Fruit fly (Drosophila melanogaster) whole organism, embryonic: ENCODE results near the gene CG32712.

Source experiments
- Ada2b ChIP-seq: fragments of 200-800 bp; sonication (Bioruptor generic); IDR thresholded peaks from 2 replicates; pipeline ENCODE4 v1.3.6; 2022; ENCODE audit warnings: missing biosample characterization, missing genetic modification characterization
- Asciz ChIP-seq: fragments of 200-800 bp; sonication (Bioruptor generic); optimal IDR thresholded peaks from 2 replicates; lab custom pipeline; 2017; ENCODE audit warnings: missing biosample characterization, mild to moderate bottlenecking, missing genetic modification characterization, missing genetic modification reagents
- CG10209 ChIP-seq: fragments of 200-800 bp; sonication (Bioruptor generic); optimal IDR thresholded peaks from 3 replicates; lab custom pipeline; 2017; ENCODE audit warnings: missing biosample characterization, mild to moderate bottlenecking, missing genetic modification characterization, missing genetic modification reagents
- CG11093 ChIP-seq: fragments of 200-800 bp; sonication (Bioruptor generic); IDR thresholded peaks from 3 replicates; pipeline ENCODE4 v1.3.6; 2022; ENCODE audit warnings: missing biosample characterization, missing genetic modification characterization
- CG12299 ChIP-seq: fragments of 200-800 bp; sonication (Bioruptor generic); optimal IDR thresholded peaks from 2 replicates; lab custom pipeline; 2018; ENCODE audit warnings: missing biosample characterization, mild to moderate bottlenecking, missing genetic modification characterization
- CG13123 ChIP-seq: fragments of 200-800 bp; sonication (Bioruptor generic); optimal IDR thresholded peaks from 2 replicates; lab custom pipeline; 2016; ENCODE audit warnings: missing biosample characterization, missing genetic modification characterization
- CG16863 ChIP-seq: fragments of 200-800 bp; sonication (Bioruptor generic); optimal IDR thresholded peaks from 3 replicates; lab custom pipeline; 2016; ENCODE audit warnings: missing biosample characterization, missing genetic modification characterization
- CG17829 ChIP-seq: fragments of 200-800 bp; optimal IDR thresholded peaks from 2 replicates; lab custom pipeline; 2019; ENCODE audit warnings: missing biosample characterization, mild to moderate bottlenecking, missing genetic modification characterization, moderate library complexity
- CG32767 ChIP-seq: fragments of 200-800 bp; sonication (Bioruptor generic); IDR thresholded peaks from 2 replicates; pipeline ENCODE4 v1.3.6; 2022; ENCODE audit warnings: missing biosample characterization, missing genetic modification characterization
- CG33557 ChIP-seq: fragments of 200-800 bp; sonication (Bioruptor generic); optimal IDR thresholded peaks from 2 replicates; lab custom pipeline; 2019; ENCODE audit warnings: missing biosample characterization, mild to moderate bottlenecking, missing genetic modification characterization, moderate library complexity
- CG3995 ChIP-seq: fragments of 200-800 bp; sonication (Bioruptor generic); optimal IDR thresholded peaks from 3 replicates; lab custom pipeline; 2016; ENCODE audit warnings: missing biosample characterization, missing genetic modification characterization
- CG4820 ChIP-seq: fragments of 200-800 bp; sonication (Bioruptor generic); optimal IDR thresholded peaks from 3 replicates; lab custom pipeline; 2016; ENCODE audit warnings: missing biosample characterization, missing genetic modification characterization
- CG7357 ChIP-seq: fragments of 200-800 bp; sonication (Bioruptor generic); IDR thresholded peaks from 3 replicates; pipeline ENCODE4 v1.3.6; 2022; ENCODE audit warnings: missing biosample characterization, missing genetic modification characterization
- CG8281 ChIP-seq: fragments of 200-800 bp; sonication (Bioruptor generic); optimal IDR thresholded peaks from 2 replicates; lab custom pipeline; 2018; ENCODE audit warnings: missing biosample characterization, mild to moderate bottlenecking, missing genetic modification characterization, moderate library complexity
- CG9437 ChIP-seq: fragments of 200-800 bp; sonication (Bioruptor generic); optimal IDR thresholded peaks from 2 replicates; lab custom pipeline; 2018; ENCODE audit warnings: missing biosample characterization, mild to moderate bottlenecking, missing genetic modification characterization
- CG9727 ChIP-seq: fragments of 200-800 bp; sonication (Bioruptor generic); optimal IDR thresholded peaks from 3 replicates; lab custom pipeline; 2017; ENCODE audit warnings: missing biosample characterization, mild to moderate bottlenecking, missing genetic modification characterization
- CG9817 ChIP-seq: fragments of 200-800 bp; sonication (Bioruptor generic); optimal IDR thresholded peaks from 2 replicates; lab custom pipeline; 2018; ENCODE audit warnings: missing biosample characterization, mild to moderate bottlenecking, missing genetic modification characterization, moderate library complexity
- CG9932 ChIP-seq: fragments of 200-800 bp; sonication (Bioruptor generic); IDR thresholded peaks from 2 replicates; pipeline ENCODE4 v1.3.6; 2022; ENCODE audit warnings: missing biosample characterization, missing genetic modification characterization
- Dip2 ChIP-seq: fragments of 200-800 bp; sonication (Bioruptor generic); IDR thresholded peaks from 2 replicates; pipeline ENCODE4 v1.3.6; 2022; ENCODE audit warnings: missing biosample characterization, missing genetic modification characterization
- Doc3 ChIP-seq: fragments of 200-800 bp; sonication (Bioruptor generic); IDR thresholded peaks from 3 replicates; pipeline ENCODE4 v1.3.6; 2022; ENCODE audit warnings: missing biosample characterization, missing genetic modification characterization; ENCODE audit not compliant: partially characterized antibody
- Fer1 ChIP-seq: fragments of 200-800 bp; sonication (Bioruptor generic); optimal IDR thresholded peaks from 2 replicates; lab custom pipeline; 2017; ENCODE audit warnings: missing biosample characterization, mild to moderate bottlenecking, missing genetic modification characterization
- H15 ChIP-seq: fragments of 200-800 bp; sonication (Bioruptor generic); IDR thresholded peaks from 3 replicates; pipeline ENCODE4 v1.3.6; 2022; ENCODE audit warnings: missing biosample characterization, missing genetic modification characterization
- HLH3B ChIP-seq: fragments of 200-800 bp; sonication (Bioruptor generic); IDR thresholded peaks from 2 replicates; pipeline ENCODE4 v1.3.6; 2022; ENCODE audit warnings: missing biosample characterization, missing genetic modification characterization
- HLHmδ ChIP-seq: fragments of 200-800 bp; sonication (Bioruptor generic); optimal IDR thresholded peaks from 2 replicates; lab custom pipeline; 2018; ENCODE audit warnings: missing biosample characterization, mild to moderate bottlenecking, missing genetic modification characterization, moderate library complexity
- Hr78 ChIP-seq, 2 experiments: fragments of 200-800 bp in 1 of 2; fragments of >200 bp in 1 of 2; sonication (Bioruptor generic) in 1 of 2; optimal IDR thresholded peaks; 2 replicates each; lab custom pipeline; 2017 to 2019; ENCODE audit warnings: missing biosample characterization in 2 of 2, missing genetic modification characterization in 2 of 2, mild to moderate bottlenecking in 1 of 2, moderate library complexity in 1 of 2
- Mad ChIP-seq: fragments of 200-800 bp; sonication (Bioruptor generic); optimal IDR thresholded peaks from 2 replicates; lab custom pipeline; 2016; ENCODE audit warnings: missing biosample characterization, missing genetic modification characterization
- Mrtf ChIP-seq: fragments of 200-800 bp; sonication (Bioruptor generic); IDR thresholded peaks from 3 replicates; pipeline ENCODE4 v1.3.6; 2022; ENCODE audit warnings: missing biosample characterization, missing genetic modification characterization
- NK7.1 ChIP-seq: fragments of 200-800 bp; sonication (Bioruptor generic); optimal IDR thresholded peaks from 3 replicates; lab custom pipeline; 2016; ENCODE audit warnings: missing biosample characterization, missing genetic modification characterization
- Ravus ChIP-seq: fragments of 200-800 bp; sonication (Bioruptor generic); IDR thresholded peaks from 2 replicates; pipeline ENCODE4 v1.3.6; 2022; ENCODE audit warnings: missing biosample characterization, missing genetic modification characterization
- Spps ChIP-seq: fragments of 200-800 bp; sonication (Bioruptor generic); optimal IDR thresholded peaks from 2 replicates; lab custom pipeline; 2018; ENCODE audit warnings: missing biosample characterization, mild to moderate bottlenecking, missing genetic modification characterization
- YL-1 ChIP-seq: fragments of 200-800 bp; sonication (Bioruptor generic); optimal IDR thresholded peaks from 3 replicates; lab custom pipeline; 2017; ENCODE audit warnings: missing biosample characterization, mild to moderate bottlenecking, missing genetic modification characterization
- ara ChIP-seq: fragments of 200-800 bp; sonication (Bioruptor generic); IDR thresholded peaks from 2 replicates; pipeline ENCODE4 v1.3.6; 2022; ENCODE audit warnings: missing biosample characterization, missing genetic modification characterization
- bab2 ChIP-seq: fragments of 200-800 bp; sonication (Bioruptor generic); optimal IDR thresholded peaks from 2 replicates; lab custom pipeline; 2016; ENCODE audit warnings: missing biosample characterization, missing genetic modification characterization
- bbx ChIP-seq: fragments of 200-800 bp; sonication (Bioruptor generic); IDR thresholded peaks from 2 replicates; pipeline ENCODE4 v1.3.6; 2022; ENCODE audit warnings: missing biosample characterization, missing genetic modification characterization; ENCODE audit not compliant: partially characterized antibody
- bigmax ChIP-seq: fragments of 200-800 bp; sonication (Bioruptor generic); optimal IDR thresholded peaks from 2 replicates; lab custom pipeline; 2018; ENCODE audit warnings: missing biosample characterization, mild to moderate bottlenecking, missing genetic modification characterization
- chif ChIP-seq, 2 experiments: fragments of 200-800 bp; sonication (Bioruptor generic); optimal IDR thresholded peaks; 3 replicates each; lab custom pipeline; 2016; ENCODE audit warnings: missing biosample characterization in 2 of 2, missing genetic modification characterization in 2 of 2
- chm ChIP-seq: fragments of 200-800 bp; sonication (Bioruptor generic); IDR thresholded peaks from 2 replicates; pipeline ENCODE4 v1.3.6; 2022; ENCODE audit warnings: missing biosample characterization, missing genetic modification characterization
- crc ChIP-seq: fragments of 200-800 bp; sonication (Bioruptor generic); optimal IDR thresholded peaks from 2 replicates; lab custom pipeline; 2016; ENCODE audit warnings: missing biosample characterization, missing genetic modification characterization
- dati ChIP-seq: fragments of 200-800 bp; sonication (Bioruptor generic); IDR thresholded peaks from 2 replicates; pipeline ENCODE4 v1.3.6; 2022; ENCODE audit warnings: missing biosample characterization, missing genetic modification characterization
- disco-r ChIP-seq: fragments of 200-800 bp; sonication (Bioruptor generic); optimal IDR thresholded peaks from 2 replicates; lab custom pipeline; 2016; ENCODE audit warnings: missing biosample characterization, missing genetic modification characterization
- dpn ChIP-seq, 2 experiments: fragments of 200-800 bp; sonication (Bioruptor generic); optimal IDR thresholded peaks; 3 replicates each; lab custom pipeline; 2016; ENCODE audit warnings: missing biosample characterization in 2 of 2, missing genetic modification characterization in 2 of 2
- fd64A ChIP-seq: fragments of 200-800 bp; sonication (Bioruptor generic); optimal IDR thresholded peaks from 3 replicates; lab custom pipeline; 2018; ENCODE audit warnings: missing biosample characterization, mild to moderate bottlenecking, missing genetic modification characterization
- fru ChIP-seq: fragments of >200 bp; optimal IDR thresholded peaks from 2 replicates; lab custom pipeline; 2017
- kni ChIP-seq: fragments of 200-800 bp; sonication (Bioruptor generic); optimal IDR thresholded peaks from 3 replicates; lab custom pipeline; 2017; ENCODE audit warnings: mild to moderate bottlenecking, missing biosample characterization, missing genetic modification reagents, missing genetic modification characterization
- otp ChIP-seq: fragments of 200-800 bp; sonication (Bioruptor generic); IDR thresholded peaks from 3 replicates; pipeline ENCODE4, ENCODE4 v1.3.6; 2022; ENCODE audit warnings: missing biosample characterization, missing genetic modification characterization
- phol ChIP-seq: fragments of 200-800 bp; sonication (Bioruptor generic); optimal IDR thresholded peaks from 3 replicates; lab custom pipeline; 2018; ENCODE audit warnings: missing biosample characterization, mild to moderate bottlenecking, missing genetic modification characterization, moderate library complexity
- sd ChIP-seq: fragments of 200-800 bp; sonication (Bioruptor generic); optimal IDR thresholded peaks from 3 replicates; lab custom pipeline; 2018; ENCODE audit warnings: missing biosample characterization, mild to moderate bottlenecking, missing genetic modification characterization, moderate library complexity
- sob ChIP-seq: fragments of 200-800 bp; sonication (Bioruptor generic); IDR thresholded peaks from 2 replicates; pipeline ENCODE4 v1.3.6; 2022; ENCODE audit warnings: missing biosample characterization, missing genetic modification characterization
- sqz ChIP-seq: fragments of 200-800 bp; sonication (Bioruptor generic); optimal IDR thresholded peaks from 3 replicates; lab custom pipeline; 2018; ENCODE audit warnings: missing biosample characterization, mild to moderate bottlenecking, missing genetic modification characterization
- tgo ChIP-seq: fragments of 200-800 bp; sonication (Bioruptor generic); IDR thresholded peaks from 3 replicates; pipeline ENCODE4 v1.3.6; 2022; ENCODE audit warnings: missing biosample characterization, missing genetic modification characterization
- tio ChIP-seq: fragments of 200-800 bp; sonication (Bioruptor generic); optimal IDR thresholded peaks from 2 replicates; lab custom pipeline; 2017; ENCODE audit warnings: missing biosample characterization, missing genetic modification characterization, inconsistent platforms

CG32712 gene

dm6 chrX:8409793-8410192 is 23.8 kb downstream of the CG32712 start (continued):
- peak; percentile 24 for TF ChIP-seq sd (tag; lab: Kevin White, UChicago)
- no peak for TF ChIP-seq Mad (GFP tag; lab: Kevin White, UChicago)
- TF ChIP-seq Ada2b: peak; percentile 22
- TF ChIP-seq Hr78 (GFP tag; optimal IDR thresholded peaks at IDR 0.05; lab: Kevin White, UChicago): no peak
- peak; percentile 71; the same call in 1 of the 2 replicates for TF ChIP-seq bbx (GFP tag; lab: Robert Waterston, UW)
- TF ChIP-seq NK7.1 (GFP tag; lab: Kevin White, UChicago): no peak
- TF ChIP-seq CG7357: no peak
- TF ChIP-seq CG33557 (GFP tag; lab: Kevin White, UChicago): peak; percentile 34
- TF ChIP-seq phol: no peak
- no peak for TF ChIP-seq dpn (GFP tag; optimal IDR thresholded peaks at IDR 0.05; lab: Kevin White, UChicago)
- TF ChIP-seq H15: 0 out of 3 replicates have a peak, but pooled peaks have one; percentile 51
- peak; percentile 73; the same call in 1 of the 2 replicates for TF ChIP-seq CG32767 (GFP tag; lab: Robert Waterston, UW)
- TF ChIP-seq crc (GFP tag; lab: Kevin White, UChicago): no peak
- TF ChIP-seq CG4820 (GFP tag; lab: Kevin White, UChicago): no peak
- TF ChIP-seq bab2: no peak
- peak; percentile 33 for TF ChIP-seq YL-1 (GFP tag; lab: Kevin White, UChicago)
- no peak for TF ChIP-seq ara (GFP tag; lab: Robert Waterston, UW)
- TF ChIP-seq CG16863 (GFP tag; lab: Kevin White, UChicago): no peak
- no peak for TF ChIP-seq CG13123 (GFP tag; lab: Kevin White, UChicago)
- no peak for TF ChIP-seq CG8281 (tag; lab: Kevin White, UChicago)
- no peak for TF ChIP-seq fd64A
- TF ChIP-seq fru: no peak
- no peak for TF ChIP-seq disco-r
- peak; percentile 86 for TF ChIP-seq Fer1 (GFP tag; lab: Kevin White, UChicago)
- TF ChIP-seq chm: peak; percentile 97
- no peak; the same call in 2 of the 3 replicates for TF ChIP-seq CG11093
- no peak for TF ChIP-seq tio (GFP tag; lab: Kevin White, UChicago)
- TF ChIP-seq CG17829 (tag; lab: Kevin White, UChicago): peak; percentile 50
- no peak for TF ChIP-seq Dip2 (GFP tag; lab: Robert Waterston, UW)
- peak; percentile 87 for TF ChIP-seq kni (GFP tag; lab: Kevin White, UChicago)
- peak; percentile 95 for TF ChIP-seq HLHmδ (GFP tag; lab: Kevin White, UChicago)
- peak; percentile 63 for TF ChIP-seq CG9932
- no peak for TF ChIP-seq CG3995 (GFP tag; lab: Kevin White, UChicago)
- TF ChIP-seq tgo: no peak
- no peak for TF ChIP-seq Ravus (GFP tag; lab: Robert Waterston, UW)
- peak; percentile 61 for TF ChIP-seq sqz (GFP tag; lab: Kevin White, UChicago)
- TF ChIP-seq sob (GFP tag; lab: Robert Waterston, UW): peak; percentile 85
- no peak for TF ChIP-seq chif (GFP tag; optimal IDR thresholded peaks at IDR 0.05; lab: Kevin White, UChicago)
- no peak for TF ChIP-seq CG9817
- no peak for TF ChIP-seq Spps (tag; lab: Kevin White, UChicago)
- peak; percentile 3 for TF ChIP-seq bigmax
- peak; percentile 75; the same call in 1 of the 2 replicates for TF ChIP-seq HLH3B (GFP tag; lab: Robert Waterston, UW)
- no peak for TF ChIP-seq Asciz (GFP tag; lab: Kevin White, UChicago)
- no peak for TF ChIP-seq dati
- peak; percentile 54; the same call in 1 of the 3 replicates for TF ChIP-seq otp (GFP tag; lab: Robert Waterston, UW)
- peak; percentile 68 for TF ChIP-seq CG12299 (tag; lab: Kevin White, UChicago)
- TF ChIP-seq Doc3 (GFP tag; lab: Robert Waterston, UW): no peak
- peak; percentile 32 for TF ChIP-seq CG9727
- TF ChIP-seq CG10209 (GFP tag; lab: Kevin White, UChicago): no peak
- no peak for TF ChIP-seq CG9437
- no peak; the same call in 2 of the 3 replicates for TF ChIP-seq Mrtf (GFP tag; lab: Robert Waterston, UW)
